Worm (Caenorhabditis elegans) whole organism, midembryonic: ENCODE data around the gene F47E1.4.

ENCODE experiments used
- T22C8.4 ChIP-seq: fragments of 200-800 bp; sonication (Bioruptor generic); IDR thresholded peaks from 2 replicates; pipeline ENCODE4 v1.3.6; 2022; ENCODE audit warnings: missing genetic modification characterization, missing compliant biosample characterization
- cog-1 ChIP-seq: sonication (generic microtip); optimal IDR thresholded peaks from 2 replicates; lab custom pipeline; 2016; ENCODE audit warnings: missing genetic modification characterization, missing compliant biosample characterization
- flt-1 ChIP-seq: fragments of 200-800 bp; sonication (Bioruptor generic); IDR thresholded peaks from 2 replicates; pipeline ENCODE4 v1.3.6; 2022; ENCODE audit warnings: missing genetic modification characterization, missing compliant biosample characterization
- klf-2 ChIP-seq: fragments of 200-800 bp; sonication (Bioruptor generic); conservative IDR thresholded peaks from 2 replicates; pipeline ENCODE4 v1.3.6; 2022; ENCODE audit warnings: missing genetic modification reagents, missing genetic modification characterization, missing compliant biosample characterization
- ztf-23 ChIP-seq: fragments of 200-800 bp; sonication (Bioruptor generic); IDR thresholded peaks from 2 replicates; pipeline ENCODE4 v1.3.6; 2022; ENCODE audit warnings: missing genetic modification reagents, missing genetic modification characterization, missing compliant biosample characterization
- ztf-29 ChIP-seq: fragments of 200-800 bp; sonication (Bioruptor generic); IDR thresholded peaks from 2 replicates; pipeline ENCODE4 v1.3.6; 2022; ENCODE audit warnings: missing genetic modification reagents, missing genetic modification characterization, missing compliant biosample characterization

DNA sequence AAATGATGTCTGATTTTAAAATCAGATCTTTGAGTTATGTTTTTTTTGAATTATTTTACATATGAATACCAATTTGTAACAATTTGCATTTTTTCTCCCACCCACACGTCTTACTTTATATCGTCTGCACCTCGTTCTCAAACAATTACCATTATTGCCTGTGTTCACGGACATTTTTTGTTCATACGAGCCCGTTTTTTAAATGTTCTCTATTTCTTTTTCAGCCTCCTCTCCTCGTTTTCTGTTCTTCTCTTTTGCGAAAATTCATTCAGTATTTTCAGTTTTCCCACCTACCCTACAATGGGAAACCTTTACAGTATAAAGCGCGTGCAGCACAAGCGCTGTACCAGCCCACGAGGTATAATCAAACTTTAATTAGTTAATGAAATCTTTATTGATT, 16.7 kb upstream of the F47E1.4 start, which contains the start of gene prdm-14:
- TF ChIP-seq flt-1 (GFP tag; lab: Robert Waterston, UW) (no peak), T22C8.4 (GFP tag; lab: Robert Waterston, UW) (no peak), cog-1 (no peak), klf-2 (GFP tag; lab: Robert Waterston, UW) (no peak), ztf-23 (no peak), ztf-29 (GFP tag; lab: Robert Waterston, UW) (no peak)
